Fruit fly (Drosophila melanogaster): ENCODE results near the gene CG34244.

CG34244 gene

DNA sequence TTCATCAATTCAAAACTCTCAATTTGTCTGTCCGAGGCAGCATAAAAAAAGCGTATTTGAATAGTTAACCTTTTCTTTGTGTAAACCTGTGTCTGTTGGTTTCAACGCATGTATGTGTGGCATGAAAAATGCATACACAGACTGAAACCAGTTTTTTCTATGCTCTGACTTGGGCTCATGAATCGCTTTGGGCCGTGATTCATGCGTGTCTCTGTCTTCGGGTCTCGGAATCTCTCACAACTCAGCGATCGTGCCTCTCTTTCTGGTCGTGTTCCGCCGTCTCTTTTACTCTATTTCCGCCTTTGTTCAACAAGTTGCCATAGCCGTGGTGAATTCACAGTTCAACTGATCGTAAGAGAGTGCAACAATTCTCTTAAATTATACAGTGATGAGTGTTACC is 34.8 kb downstream of the CG34244 start (continued):
- TF ChIP-seq eg (GFP tag; IDR thresholded peaks at IDR 0.05): 0 out of 3 replicates have a peak, but pooled peaks have one; percentile 42
- no peak for TF ChIP-seq Hr4 (GFP tag; optimal IDR thresholded peaks at IDR 0.05)
- TF ChIP-seq ss (GFP tag; optimal IDR thresholded peaks at IDR 0.05): peak in 1 of 2 experiments; percentile 46
- TF ChIP-seq fkh (GFP tag; optimal IDR thresholded peaks at IDR 0.05): peak; percentile 59
- TF ChIP-seq Lpt (GFP tag; optimal IDR thresholded peaks at IDR 0.05): peak; percentile 71
- TF ChIP-seq Sox102F (GFP tag; optimal IDR thresholded peaks at IDR 0.05): no peak
- peak; percentile 7 for TF ChIP-seq dsx (GFP tag; optimal IDR thresholded peaks at IDR 0.05; ENCODE audit: poor library complexity, severe bottlenecking)
- no peak for TF ChIP-seq CG10631 (GFP tag; optimal IDR thresholded peaks at IDR 0.05)
- TF ChIP-seq CG6163 (GFP tag; IDR thresholded peaks at IDR 0.05): no peak; the same call in 2 of the 3 replicates
- TF ChIP-seq pdm3 (GFP tag; optimal IDR thresholded peaks at IDR 0.05): no peak
- TF ChIP-seq Smox (GFP tag; optimal IDR thresholded peaks at IDR 0.05): no peak
- no peak for TF ChIP-seq cyc (GFP tag; optimal IDR thresholded peaks at IDR 0.05)
- TF ChIP-seq acj6 (GFP tag; optimal IDR thresholded peaks at IDR 0.05): no peak
- no peak for TF ChIP-seq achi (GFP tag; optimal IDR thresholded peaks at IDR 0.05)
- no peak for TF ChIP-seq CG9139 (GFP tag; optimal IDR thresholded peaks at IDR 0.05)
- no peak for TF ChIP-seq vri (GFP tag; optimal IDR thresholded peaks at IDR 0.05)
- TF ChIP-seq CG6854 (GFP tag; optimal IDR thresholded peaks at IDR 0.05): peak; percentile 69
- TF ChIP-seq Ets21C (GFP tag; optimal IDR thresholded peaks at IDR 0.05): no peak
- TF ChIP-seq CG11902 (GFP tag; optimal IDR thresholded peaks at IDR 0.05): no peak
- TF ChIP-seq CG8119 (GFP tag; IDR thresholded peaks at IDR 0.05): peak; percentile 37; the same call in 1 of the 3 replicates
- no peak for TF ChIP-seq Eip75B (GFP tag; optimal IDR thresholded peaks at IDR 0.05)
- TF ChIP-seq Met (GFP tag; optimal IDR thresholded peaks at IDR 0.05): no peak
- peak; percentile 35 for TF ChIP-seq CG1621 (tag; optimal IDR thresholded peaks at IDR 0.05)
- no peak for TF ChIP-seq Sox15 (GFP tag; optimal IDR thresholded peaks at IDR 0.05)
- TF ChIP-seq lz (GFP tag; optimal IDR thresholded peaks at IDR 0.05): no peak
- peak; percentile 80 for TF ChIP-seq Sox14 (GFP tag; optimal IDR thresholded peaks at IDR 0.05)
- no peak for TF ChIP-seq Gug (GFP tag; IDR thresholded peaks at IDR 0.05)
- no peak for TF ChIP-seq spab (GFP tag; optimal IDR thresholded peaks at IDR 0.05)
- TF ChIP-seq Hr39 (GFP tag; optimal IDR thresholded peaks at IDR 0.05): no peak
- TF ChIP-seq Eip93F (GFP tag; optimal IDR thresholded peaks at IDR 0.05): no peak
- no peak for TF ChIP-seq Blimp-1 (GFP tag; optimal IDR thresholded peaks at IDR 0.05)
- TF ChIP-seq Hr38 (GFP tag; optimal IDR thresholded peaks at IDR 0.05): no peak
- no peak for TF ChIP-seq CG4318 (GFP tag; optimal IDR thresholded peaks at IDR 0.05)
- TF ChIP-seq salr (GFP tag; optimal IDR thresholded peaks at IDR 0.05): no peak
- TF ChIP-seq fd59A (GFP tag; optimal IDR thresholded peaks at IDR 0.05): no peak
- TF ChIP-seq esn (GFP tag; optimal IDR thresholded peaks at IDR 0.05): no peak

DNA sequence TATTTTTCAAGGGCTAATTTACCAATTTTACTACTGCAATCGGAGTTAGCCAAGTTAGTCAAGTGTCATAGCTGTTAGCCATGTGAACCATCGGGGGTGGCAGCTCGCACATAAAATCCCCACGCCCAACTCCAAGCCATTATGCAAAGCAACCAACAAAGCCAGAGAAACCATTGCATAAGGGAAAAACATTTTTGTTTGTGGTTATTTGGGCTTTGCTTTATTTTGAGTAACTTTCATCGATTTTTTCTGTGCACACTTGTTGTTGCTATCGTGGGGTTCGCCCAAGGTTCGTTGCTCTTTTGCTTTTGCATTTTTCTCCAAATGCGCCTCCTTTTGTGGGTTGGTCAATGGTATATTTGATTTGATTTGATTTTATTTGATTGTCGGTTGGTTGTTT is 37.5 kb downstream of the CG34244 start:
- TF ChIP-seq Hr39 (GFP tag; optimal IDR thresholded peaks at IDR 0.05): no peak
- TF ChIP-seq CG6276 (GFP tag; optimal IDR thresholded peaks at IDR 0.05): peak; percentile 13

DNA sequence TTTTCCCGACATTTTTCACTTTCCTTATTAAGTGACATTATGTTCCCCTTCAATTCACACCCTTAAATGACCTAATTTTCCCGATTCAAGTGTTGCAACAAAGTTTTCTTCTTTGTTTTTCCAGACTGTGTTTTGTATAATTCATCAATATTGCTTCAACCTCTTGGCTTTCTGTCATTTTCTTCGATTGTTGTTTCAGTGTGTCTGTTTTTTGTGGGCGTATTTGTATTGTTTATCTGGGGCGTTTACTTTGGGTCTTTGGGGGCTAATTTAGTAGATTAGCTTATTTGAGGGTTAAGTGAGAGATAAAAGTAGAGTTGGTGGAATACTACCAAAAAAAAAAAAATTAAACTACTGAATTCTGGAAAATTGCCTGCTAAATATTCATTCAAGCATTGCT is 40.0 kb downstream of the CG34244 start:
- TF ChIP-seq salr (GFP tag; optimal IDR thresholded peaks at IDR 0.05): no peak
- TF ChIP-seq fkh (GFP tag; optimal IDR thresholded peaks at IDR 0.05): peak; percentile 84

DNA sequence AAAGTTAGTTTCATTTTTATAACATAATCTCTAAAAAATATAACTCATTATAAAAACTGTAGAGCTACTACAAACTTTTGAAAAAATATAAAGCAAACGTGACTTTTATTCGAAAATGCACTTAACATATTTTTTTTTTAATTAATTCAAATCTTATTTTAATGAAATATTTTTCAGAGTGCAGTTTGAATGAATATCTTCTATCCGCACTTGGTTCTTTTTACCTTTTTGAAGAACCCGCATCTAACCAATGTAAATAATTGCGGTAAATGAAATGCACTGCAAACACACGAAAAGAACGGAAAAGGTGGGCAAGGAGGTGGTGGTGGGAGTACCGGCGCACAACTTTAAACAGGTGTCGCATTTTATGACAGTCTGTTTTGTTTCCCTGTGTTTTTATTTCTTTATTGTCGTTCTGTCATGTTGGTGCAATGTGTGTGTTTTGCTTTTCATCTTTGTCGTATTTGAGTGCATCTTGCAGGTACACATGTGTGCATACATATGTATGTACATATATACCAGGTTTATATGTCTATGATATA is 41.7 kb downstream of the CG34244 start:
- TF ChIP-seq acj6 (GFP tag; optimal IDR thresholded peaks at IDR 0.05): peak; percentile 14
- peak; percentile 76 for TF ChIP-seq fkh (GFP tag; optimal IDR thresholded peaks at IDR 0.05)
- TF ChIP-seq Lpt (GFP tag; optimal IDR thresholded peaks at IDR 0.05): no peak
- no peak for TF ChIP-seq fd85E (GFP tag; optimal IDR thresholded peaks at IDR 0.05)
- no peak for TF ChIP-seq CG10669 (GFP tag; optimal IDR thresholded peaks at IDR 0.05)
- TF ChIP-seq eg (GFP tag; IDR thresholded peaks at IDR 0.05): peak; percentile 52; the same call in 1 of the 3 replicates
- TF ChIP-seq Eip75B (GFP tag; optimal IDR thresholded peaks at IDR 0.05): no peak
- peak; percentile 73 for TF ChIP-seq Eip78C (GFP tag)
- TF ChIP-seq CG32006 (GFP tag; optimal IDR thresholded peaks at IDR 0.05): peak; percentile 9
- TF ChIP-seq Gug (GFP tag; IDR thresholded peaks at IDR 0.05): peak; percentile 17; the same call in 1 of the 2 replicates
- peak; percentile 64 for TF ChIP-seq CG15336 (GFP tag; IDR thresholded peaks at IDR 0.05)
- TF ChIP-seq Hr4 (GFP tag; optimal IDR thresholded peaks at IDR 0.05): peak; percentile 27
- peak; percentile 49; the same call in 2 of the 3 replicates for TF ChIP-seq CG8119 (GFP tag; IDR thresholded peaks at IDR 0.05)
- no peak for TF ChIP-seq Ets96B (tag; optimal IDR thresholded peaks at IDR 0.05)

All from whole organism, prepupa.